Worm (Caenorhabditis elegans) whole organism, early embryonic: ENCODE measurements around the gene 2L52.1.

Experiments
- B0310.2 ChIP-seq: sonication (generic microtip); optimal IDR thresholded peaks from 2 replicates; lab custom pipeline; 2016; ENCODE audit warnings: mild to moderate bottlenecking, missing genetic modification characterization, missing compliant biosample characterization
- F13C5.2 ChIP-seq: sonication (generic microtip); optimal IDR thresholded peaks from 2 replicates; lab custom pipeline; 2017; ENCODE audit warnings: mild to moderate bottlenecking, missing genetic modification characterization, inconsistent platforms, missing compliant biosample characterization
- aly-1 ChIP-seq: sonication (generic microtip); optimal IDR thresholded peaks from 2 replicates; lab custom pipeline; 2016; ENCODE audit warnings: missing genetic modification characterization, missing compliant biosample characterization
- ama-1 ChIP-seq: fragments of 150-350 bp; optimal IDR thresholded peaks from 2 replicates; lab custom pipeline; 2014
- ceh-13 ChIP-seq: fragments of 200-800 bp; sonication (Bioruptor generic); optimal IDR thresholded peaks from 2 replicates; lab custom pipeline; 2018; ENCODE audit warnings: mild to moderate bottlenecking, missing genetic modification characterization, missing compliant biosample characterization
- ceh-36 ChIP-seq: sonication (generic microtip); optimal IDR thresholded peaks from 2 replicates; lab custom pipeline; 2016; ENCODE audit warnings: missing genetic modification characterization, inconsistent platforms, missing compliant biosample characterization
- ets-7 ChIP-seq: sonication (generic microtip); optimal IDR thresholded peaks from 2 replicates; lab custom pipeline; 2016; ENCODE audit warnings: missing genotype, missing genetic modification characterization, missing compliant biosample characterization
- flt-1 ChIP-seq: fragments of 200-800 bp; sonication (Bioruptor generic); IDR thresholded peaks from 2 replicates; pipeline ENCODE4 v1.3.6; 2022; ENCODE audit warnings: missing genetic modification characterization, missing compliant biosample characterization
- hmbx-1 ChIP-seq: sonication (generic microtip); optimal IDR thresholded peaks from 2 replicates; lab custom pipeline; 2016; ENCODE audit warnings: mild to moderate bottlenecking, missing genetic modification characterization, missing compliant biosample characterization
- hnd-1 ChIP-seq: sonication (generic microtip); optimal IDR thresholded peaks from 2 replicates; lab custom pipeline; 2016; ENCODE audit warnings: missing genetic modification characterization, missing compliant biosample characterization
- sea-1 ChIP-seq: fragments of 200-800 bp; sonication (Bioruptor generic); conservative IDR thresholded peaks from 2 replicates; pipeline ENCODE4 v1.3.6; 2022; ENCODE audit warnings: missing genetic modification characterization, missing compliant biosample characterization
- tbx-11 ChIP-seq: fragments of 200-800 bp; sonication (Bioruptor generic); IDR thresholded peaks from 2 replicates; pipeline ENCODE4 v1.3.6; 2022; ENCODE audit warnings: missing genetic modification characterization, missing compliant biosample characterization
- tbx-37 ChIP-seq: fragments of 200-800 bp; sonication (Bioruptor generic); conservative IDR thresholded peaks from 2 replicates; pipeline ENCODE4 v1.3.6; 2022; ENCODE audit warnings: missing genetic modification reagents, missing genetic modification characterization, missing compliant biosample characterization
- tra-4 ChIP-seq: sonication (generic microtip); optimal IDR thresholded peaks from 2 replicates; lab custom pipeline; 2017; ENCODE audit warnings: missing genetic modification characterization, missing compliant biosample characterization

- no peak for TF ChIP-seq flt-1 (GFP tag; lab: Robert Waterston, UW)
- TF ChIP-seq ama-1 (lab: Kevin White, UChicago): no peak
- no peak for TF ChIP-seq ceh-13 (GFP tag; lab: Kevin White, UChicago)
- TF ChIP-seq hmbx-1 (tag; lab: Kevin White, UChicago): no peak
- TF ChIP-seq sea-1: no peak
- no peak for TF ChIP-seq ceh-36 (tag; lab: Kevin White, UChicago)
- no peak for TF ChIP-seq ets-7 (tag; lab: Kevin White, UChicago)
- no peak for TF ChIP-seq B0310.2 (tag; lab: Kevin White, UChicago)
- no peak for TF ChIP-seq hnd-1
- TF ChIP-seq tbx-37 (GFP tag; lab: Robert Waterston, UW): no peak
- TF ChIP-seq tra-4 (tag; lab: Kevin White, UChicago): no peak
- TF ChIP-seq aly-1: no peak
- TF ChIP-seq tbx-11 (GFP tag; lab: Robert Waterston, UW): no peak
- no peak for TF ChIP-seq F13C5.2 (tag; lab: Kevin White, UChicago)
Observed at ce11 chrII:23739-24138, 22.1 kb downstream of the 2L52.1 start.
